Worm (Caenorhabditis elegans): ENCODE results near the gene T25B2.3.

Gene T25B2.3

ce11 chrX:6207687-6208088 lies 31.8 kb downstream of the T25B2.3 start, which contains the start of gene T13C5.6 (continued):
- TF ChIP-seq B0336.3 (GFP tag; IDR thresholded peaks at IDR 0.05) (peak; percentile 85; the same call in 1 of the 2 replicates), Y95B8A.8 (GFP tag; IDR thresholded peaks at IDR 0.05) (0 out of 2 replicates have a peak, but pooled peaks have one; percentile 48), lir-1 (GFP tag; conservative IDR thresholded peaks at IDR 0.05) (peak; percentile 81), F37B4.10 (GFP tag; IDR thresholded peaks at IDR 0.05) (0 out of 2 replicates have a peak, but pooled peaks have one; percentile 66), cebp-1 (GFP tag; IDR thresholded peaks at IDR 0.05) (peak; percentile 74), cebp-1 (tag; optimal IDR thresholded peaks at IDR 0.05) (peak; percentile 91), ceh-91 (GFP tag; IDR thresholded peaks at IDR 0.05) (no peak), atf-7 (tag; optimal IDR thresholded peaks at IDR 0.05) (peak; percentile 87), Y53F4B.3 (GFP tag; IDR thresholded peaks at IDR 0.05) (no peak), zfh-2 (GFP tag; conservative IDR thresholded peaks at IDR 0.05) (peak; percentile 89), aptf-2 (GFP tag; conservative IDR thresholded peaks at IDR 0.05) (peak; percentile 83), die-1 (tag; optimal IDR thresholded peaks at IDR 0.05) (peak; percentile 88), C17E4.6 (GFP tag; IDR thresholded peaks at IDR 0.05) (peak; percentile 26; the same call in 1 of the 2 replicates), lin-26 (GFP tag; IDR thresholded peaks at IDR 0.05) (peak; percentile 78), madf-8 (GFP tag; conservative IDR thresholded peaks at IDR 0.05) (no peak), F55B11.4 (tag; optimal IDR thresholded peaks at IDR 0.05; ENCODE audit: borderline replicate concordance, insufficient read depth) (no peak), F52B5.7 (tag; optimal IDR thresholded peaks at IDR 0.05) (peak; percentile 89), hlh-12 (tag; optimal IDR thresholded peaks at IDR 0.05) (peak; percentile 20), egl-18 (GFP tag; IDR thresholded peaks at IDR 0.05) (peak; percentile 65; the same call in 1 of the 2 replicates), lag-1 (GFP tag; IDR thresholded peaks at IDR 0.05) (no peak), gei-17 (GFP tag; optimal IDR thresholded peaks at IDR 0.05) (peak; percentile 87), snpc-1.1 (tag; optimal IDR thresholded peaks at IDR 0.05; ENCODE audit: insufficient read depth) (no peak), hrde-1 (tag; optimal IDR thresholded peaks at IDR 0.05; ENCODE audit: borderline replicate concordance) (peak; percentile 76), let-526 (GFP tag; IDR thresholded peaks at IDR 0.05) (peak; percentile 87; the same call in 1 of the 2 replicates), zim-3 (tag; optimal IDR thresholded peaks at IDR 0.05) (peak; percentile 88), aptf-3 (GFP tag; IDR thresholded peaks at IDR 0.05) (peak; percentile 66; the same call in 1 of the 2 replicates), F33H1.4 (GFP tag; IDR thresholded peaks at IDR 0.05) (peak; percentile 21; the same call in 1 of the 2 replicates), attf-6 (GFP tag; IDR thresholded peaks at IDR 0.05) (no peak), ZK185.1 (tag; optimal IDR thresholded peaks at IDR 0.05; ENCODE audit: poor library complexity, severe bottlenecking) (peak; percentile 97), efl-1 (GFP tag; optimal IDR thresholded peaks at IDR 0.05) (no peak), nhr-179 (tag; optimal IDR thresholded peaks at IDR 0.05) (peak; percentile 79), K12H6.12 (tag; optimal IDR thresholded peaks at IDR 0.05) (peak; percentile 95)

- TF ChIP-seq K11D2.4 (GFP tag; IDR thresholded peaks at IDR 0.05) (no peak), Y79H2A.3 (GFP tag; conservative IDR thresholded peaks at IDR 0.05) (no peak), egrh-3 (GFP tag; IDR thresholded peaks at IDR 0.05) (no peak)
Observed at ce11 chrX:6208463-6208862, 32.5 kb downstream of the T25B2.3 start, which contains the start of gene C14F11.7. TSS of gene C14F11.7 (minus strand) at chrX:6208563.

DNA sequence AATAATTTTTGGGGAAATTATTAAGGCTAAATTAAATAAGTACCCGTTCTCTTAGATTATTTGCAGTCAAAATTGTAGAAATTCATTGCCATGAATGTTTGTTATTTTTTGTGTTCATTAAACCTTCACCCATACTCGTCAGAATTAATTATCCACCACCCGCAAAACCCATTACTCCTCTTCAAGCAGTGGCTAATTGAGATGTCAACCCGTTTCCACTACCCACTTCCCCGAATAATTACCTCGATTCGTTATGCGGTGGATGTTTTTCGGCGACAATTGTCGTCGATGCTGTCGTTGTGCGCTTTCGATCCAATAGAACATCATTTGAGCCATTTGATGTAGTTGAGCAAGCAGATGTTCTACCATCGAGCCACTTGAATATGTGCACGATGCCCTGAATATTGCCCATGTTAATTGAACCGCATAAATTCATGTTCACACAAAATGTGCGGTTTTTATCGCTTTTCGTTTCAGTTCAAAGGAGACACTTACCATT lies 35.4 kb downstream of the T25B2.3 start:
- TF ChIP-seq Y53F4B.3 (GFP tag; IDR thresholded peaks at IDR 0.05) (no peak), pbrm-1 (GFP tag; IDR thresholded peaks at IDR 0.05) (no peak), rpc-1 (optimal IDR thresholded peaks at IDR 0.05) (no peak), rpc-1 (tag; optimal IDR thresholded peaks at IDR 0.05) (no peak), chd-7 (tag; optimal IDR thresholded peaks at IDR 0.05) (no peak), rcor-1 (GFP tag; IDR thresholded peaks at IDR 0.05) (no peak), lin-54 (GFP tag; optimal IDR thresholded peaks at IDR 0.05) (no peak), B0336.3 (GFP tag; IDR thresholded peaks at IDR 0.05) (no peak), snpc-4 (GFP tag; optimal IDR thresholded peaks at IDR 0.05) (no peak), snpc-4 (tag; optimal IDR thresholded peaks at IDR 0.05) (no peak)
